Worm (Caenorhabditis elegans) whole organism, L3 larva: Measurements from ENCODE around the gene R09A8.2.

ENCODE experiments used
- R02D3.7 ChIP-seq: fragments of 150-350 bp; optimal IDR thresholded peaks from 2 replicates; lab custom pipeline; 2014; ENCODE audit warnings: missing biosample characterization, missing genetic modification characterization
- ZK546.5 ChIP-seq: sonication (generic microtip); optimal IDR thresholded peaks from 2 replicates; lab custom pipeline; 2017; ENCODE audit warnings: missing biosample characterization, missing genetic modification characterization
- aly-2 ChIP-seq: fragments of 150-350 bp; optimal IDR thresholded peaks from 2 replicates; lab custom pipeline; 2014; ENCODE audit warnings: missing biosample characterization, missing genetic modification characterization
- ama-1 ChIP-seq: fragments of 150-350 bp; optimal IDR thresholded peaks from 2 replicates; lab custom pipeline; 2018
- ceh-16 ChIP-seq: sonication (generic microtip); optimal IDR thresholded peaks from 2 replicates; lab custom pipeline; 2017; ENCODE audit warnings: missing biosample characterization, missing genetic modification characterization
- ceh-28 ChIP-seq: fragments of 150-350 bp; optimal IDR thresholded peaks from 2 replicates; lab custom pipeline; 2014; ENCODE audit warnings: missing biosample characterization, missing genetic modification reagents, missing genetic modification characterization
- ceh-82 ChIP-seq: fragments of 150-350 bp; optimal IDR thresholded peaks from 2 replicates; lab custom pipeline; 2014; ENCODE audit warnings: missing biosample characterization, missing genetic modification characterization
- ceh-9 ChIP-seq: sonication (generic microtip); optimal IDR thresholded peaks from 2 replicates; lab custom pipeline; 2018; ENCODE audit warnings: missing biosample characterization, missing genetic modification characterization
- daf-12 ChIP-seq: fragments of 150-350 bp; optimal IDR thresholded peaks from 2 replicates; lab custom pipeline; 2014; ENCODE audit warnings: missing biosample characterization, missing genetic modification reagents, missing genetic modification characterization
- egl-27 ChIP-seq: sonication (generic microtip); optimal IDR thresholded peaks from 4 replicates; lab custom pipeline; 2017; ENCODE audit warnings: missing biosample characterization, missing genetic modification reagents, missing genetic modification characterization
- egl-5 ChIP-seq: fragments of 150-350 bp; optimal IDR thresholded peaks from 2 replicates; lab custom pipeline; 2017; ENCODE audit warnings: missing biosample characterization, missing genetic modification reagents, missing genetic modification characterization, inconsistent platforms
- elt-1 ChIP-seq: fragments of 150-350 bp; optimal IDR thresholded peaks from 2 replicates; lab custom pipeline; 2014; ENCODE audit warnings: missing biosample characterization, missing genetic modification characterization
- elt-2 ChIP-seq: sonication (generic microtip); optimal IDR thresholded peaks from 2 replicates; lab custom pipeline; 2016; ENCODE audit warnings: missing genetic modification reagents, mild to moderate bottlenecking, missing genetic modification characterization, missing compliant biosample characterization
- elt-3 ChIP-seq, 3 experiments: fragments of 150-350 bp in 1 of 3; sonication (generic microtip) in 2 of 3; optimal IDR thresholded peaks; 2 replicates in 2 of 3; 4 replicates in 1 of 3; lab custom pipeline; 2014 to 2017; ENCODE audit warnings: missing biosample characterization in 3 of 3, missing genetic modification characterization in 3 of 3
- eor-1 ChIP-seq, 2 experiments: fragments of 150-350 bp; optimal IDR thresholded peaks; 2 replicates each; lab custom pipeline; 2014 to 2018; ENCODE audit warnings: missing biosample characterization in 2 of 2, missing genetic modification characterization in 2 of 2
- fkh-10 ChIP-seq: sonication (generic microtip); optimal IDR thresholded peaks from 2 replicates; lab custom pipeline; 2017; ENCODE audit warnings: missing biosample characterization, missing genetic modification reagents, missing genetic modification characterization
- fkh-2 ChIP-seq: fragments of 150-350 bp; optimal IDR thresholded peaks from 2 replicates; lab custom pipeline; 2014; ENCODE audit warnings: missing biosample characterization, missing genetic modification reagents, missing genetic modification characterization
- fos-1 ChIP-seq: fragments of 150-350 bp; optimal IDR thresholded peaks from 2 replicates; lab custom pipeline; 2014; ENCODE audit warnings: missing biosample characterization, missing genetic modification characterization
- hmg-11 ChIP-seq: sonication (generic microtip); optimal IDR thresholded peaks from 2 replicates; lab custom pipeline; 2016; ENCODE audit warnings: missing genetic modification characterization, missing compliant biosample characterization
- jun-1 ChIP-seq: fragments of 150-350 bp; optimal IDR thresholded peaks from 2 replicates; lab custom pipeline; 2014; ENCODE audit warnings: missing biosample characterization, missing genetic modification reagents, missing genetic modification characterization
- lin-15B ChIP-seq: fragments of 150-350 bp; optimal IDR thresholded peaks from 2 replicates; lab custom pipeline; 2014; ENCODE audit warnings: missing biosample characterization, missing genetic modification characterization
- lin-39 ChIP-seq: fragments of 150-350 bp; optimal IDR thresholded peaks from 2 replicates; lab custom pipeline; 2018; ENCODE audit warnings: missing biosample characterization, missing genetic modification reagents, missing genetic modification characterization
- lsy-12 ChIP-seq: sonication (generic microtip); optimal IDR thresholded peaks from 2 replicates; lab custom pipeline; 2016; ENCODE audit warnings: mild to moderate bottlenecking, missing genetic modification characterization, missing compliant biosample characterization
- mdl-1 ChIP-seq: fragments of 150-350 bp; optimal IDR thresholded peaks from 2 replicates; lab custom pipeline; 2014; ENCODE audit warnings: missing biosample characterization, missing genetic modification characterization
- mml-1 ChIP-seq: fragments of 150-350 bp; sonication (generic microtip); optimal IDR thresholded peaks from 3 replicates; lab custom pipeline; 2014; ENCODE audit warnings: missing biosample characterization, missing genetic modification characterization
- nfya-1 ChIP-seq: sonication (generic microtip); optimal IDR thresholded peaks from 2 replicates; lab custom pipeline; 2017; ENCODE audit warnings: missing genetic modification characterization, mild to moderate bottlenecking, missing compliant biosample characterization, antibody characterized with exemption, moderate library complexity; ENCODE audit not compliant: insufficient read depth
- nhr-11 ChIP-seq: fragments of 150-350 bp; optimal IDR thresholded peaks from 2 replicates; lab custom pipeline; 2014; ENCODE audit warnings: missing biosample characterization, missing genetic modification characterization
- nhr-12 ChIP-seq: fragments of 150-350 bp; optimal IDR thresholded peaks from 2 replicates; lab custom pipeline; 2014; ENCODE audit warnings: missing biosample characterization, missing genetic modification characterization
- nhr-23 ChIP-seq: fragments of 150-350 bp; optimal IDR thresholded peaks from 2 replicates; lab custom pipeline; 2014; ENCODE audit warnings: missing biosample characterization, missing genetic modification reagents, missing genetic modification characterization
- nhr-237 ChIP-seq: fragments of 150-350 bp; optimal IDR thresholded peaks from 2 replicates; lab custom pipeline; 2014; ENCODE audit warnings: missing biosample characterization, missing genetic modification characterization
- nhr-25 ChIP-seq: sonication (generic microtip); optimal IDR thresholded peaks from 2 replicates; lab custom pipeline; 2017; ENCODE audit warnings: missing biosample characterization, missing genetic modification characterization
- nhr-28 ChIP-seq: fragments of 150-350 bp; optimal IDR thresholded peaks from 2 replicates; lab custom pipeline; 2014; ENCODE audit warnings: missing biosample characterization, missing genetic modification characterization
- nhr-43 ChIP-seq: sonication (generic microtip); optimal IDR thresholded peaks from 2 replicates; lab custom pipeline; 2016; ENCODE audit warnings: mild to moderate bottlenecking, missing genetic modification characterization, missing compliant biosample characterization; ENCODE audit not compliant: poor library complexity, severe bottlenecking
- nhr-67 ChIP-seq: fragments of 150-350 bp; optimal IDR thresholded peaks from 2 replicates; lab custom pipeline; 2014; ENCODE audit warnings: missing biosample characterization, missing genetic modification characterization
- nhr-76 ChIP-seq: fragments of 150-350 bp; sonication (generic microtip); optimal IDR thresholded peaks from 5 replicates; lab custom pipeline; 2014; ENCODE audit warnings: missing biosample characterization, missing genetic modification characterization
- nhr-77 ChIP-seq: fragments of 150-350 bp; optimal IDR thresholded peaks from 2 replicates; lab custom pipeline; 2014; ENCODE audit warnings: missing biosample characterization, missing genetic modification characterization
- pha-4 ChIP-seq: fragments of 150-350 bp; optimal IDR thresholded peaks from 2 replicates; lab custom pipeline; 2014; ENCODE audit warnings: missing biosample characterization, missing genetic modification reagents, missing genetic modification characterization
- pqm-1 ChIP-seq: fragments of 150-350 bp; optimal IDR thresholded peaks from 2 replicates; lab custom pipeline; 2017; ENCODE audit warnings: missing biosample characterization, missing genetic modification characterization, inconsistent platforms
- sea-2 ChIP-seq: fragments of 150-350 bp; sonication (generic microtip); optimal IDR thresholded peaks from 4 replicates; lab custom pipeline; 2014; ENCODE audit warnings: missing biosample characterization, missing genetic modification reagents, missing genetic modification characterization
- skn-1 ChIP-seq: fragments of 150-350 bp; optimal IDR thresholded peaks from 2 replicates; lab custom pipeline; 2014; ENCODE audit warnings: missing biosample characterization, missing genetic modification characterization
- snpc-4 ChIP-seq: fragments of 150-350 bp; optimal IDR thresholded peaks from 2 replicates; lab custom pipeline; 2014; ENCODE audit warnings: missing biosample characterization, missing genetic modification characterization
- tbx-2 ChIP-seq: sonication (generic microtip); optimal IDR thresholded peaks from 2 replicates; lab custom pipeline; 2016; ENCODE audit warnings: mild to moderate bottlenecking, missing genetic modification characterization, missing compliant biosample characterization
- unc-39 ChIP-seq: sonication (generic microtip); optimal IDR thresholded peaks from 4 replicates; lab custom pipeline; 2017; ENCODE audit warnings: missing biosample characterization, missing genetic modification characterization
- unc-62 ChIP-seq: fragments of 150-350 bp; sonication (generic microtip); optimal IDR thresholded peaks from 4 replicates; lab custom pipeline; 2014; ENCODE audit warnings: missing biosample characterization, missing genetic modification reagents, missing genetic modification characterization
- zag-1 ChIP-seq: fragments of 150-350 bp; optimal IDR thresholded peaks from 2 replicates; lab custom pipeline; 2014; ENCODE audit warnings: missing biosample characterization, missing genetic modification characterization
- ztf-11 ChIP-seq: fragments of 150-350 bp; optimal IDR thresholded peaks from 2 replicates; lab custom pipeline; 2014; ENCODE audit warnings: missing biosample characterization, missing genetic modification characterization
- ztf-4 ChIP-seq: fragments of 150-350 bp; optimal IDR thresholded peaks from 2 replicates; lab custom pipeline; 2014; ENCODE audit warnings: missing biosample characterization, missing genetic modification characterization

R09A8.2 gene

DNA sequence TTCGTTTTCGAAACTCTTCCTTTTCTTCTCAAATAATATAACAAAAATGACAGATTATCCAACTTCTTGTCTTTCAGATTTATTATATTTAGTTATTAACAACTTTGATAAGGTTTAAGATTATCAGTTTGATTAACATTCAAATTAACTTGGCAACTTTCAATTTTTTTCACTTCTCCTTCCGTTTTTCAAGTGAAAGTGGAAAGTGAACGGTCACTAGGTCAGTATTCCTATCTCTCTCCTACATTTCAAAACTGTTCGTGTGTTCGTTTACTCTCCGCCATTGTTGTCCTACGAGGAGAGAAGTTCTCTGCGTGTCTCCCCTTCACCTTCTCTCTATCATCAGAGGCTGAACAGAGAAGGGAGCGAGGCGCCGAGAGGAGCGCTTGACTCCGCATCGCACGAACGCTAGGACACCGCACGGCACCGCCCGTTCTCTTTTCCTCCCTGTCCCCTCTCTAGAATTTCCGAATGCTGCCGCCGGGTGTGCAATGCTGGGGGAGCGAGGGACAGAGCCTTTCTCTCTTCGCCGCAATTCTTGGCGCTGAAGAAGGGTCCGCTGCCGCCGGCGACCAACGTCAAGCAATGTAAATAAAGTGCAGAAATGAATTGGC is 37.3 kb downstream of the R09A8.2 start:
- no peak for TF ChIP-seq unc-39 (tag; lab: Kevin White, UChicago)
- peak; percentile 28 for TF ChIP-seq nhr-43 (tag; lab: Kevin White, UChicago)
- no peak for TF ChIP-seq nhr-28 (tag; lab: Kevin White, UChicago)
- TF ChIP-seq fkh-2 (tag; lab: Kevin White, UChicago), result no peak
- TF ChIP-seq elt-3 (tag; optimal IDR thresholded peaks at IDR 0.05; lab: Kevin White, UChicago), result no peak
- TF ChIP-seq fos-1 (tag; lab: Kevin White, UChicago), result peak; percentile 22
- no peak for TF ChIP-seq eor-1 (tag; optimal IDR thresholded peaks at IDR 0.05; lab: Kevin White, UChicago)
- peak; percentile 27 for TF ChIP-seq snpc-4 (tag; lab: Kevin White, UChicago)
- peak; percentile 81 for TF ChIP-seq nfya-1
- no peak for TF ChIP-seq jun-1 (tag; lab: Kevin White, UChicago)
- no peak for TF ChIP-seq nhr-11
- peak; percentile 33 for TF ChIP-seq elt-2 (tag; lab: Kevin White, UChicago)
- no peak for TF ChIP-seq unc-62 (GFP tag; lab: Kevin White, UChicago)
- no peak for TF ChIP-seq daf-12 (tag; lab: Kevin White, UChicago)
- no peak for TF ChIP-seq zag-1 (tag; lab: Kevin White, UChicago)
- TF ChIP-seq nhr-237 (tag; lab: Kevin White, UChicago), result no peak
- TF ChIP-seq sea-2 (GFP tag; lab: Kevin White, UChicago), result no peak
- TF ChIP-seq nhr-12, result no peak
- TF ChIP-seq egl-27 (tag; lab: Kevin White, UChicago), result no peak
- TF ChIP-seq mml-1 (tag; lab: Kevin White, UChicago), result no peak
- no peak for TF ChIP-seq egl-5
- TF ChIP-seq ama-1, result peak; percentile 36
- no peak for TF ChIP-seq ZK546.5
- TF ChIP-seq nhr-76 (tag; lab: Kevin White, UChicago), result no peak
- TF ChIP-seq ceh-28 (tag; lab: Kevin White, UChicago), result no peak
- TF ChIP-seq ceh-82 (tag; lab: Kevin White, UChicago), result peak; percentile 12
- peak; percentile 47 for TF ChIP-seq pha-4
- TF ChIP-seq lsy-12 (tag; lab: Kevin White, UChicago), result no peak
- no peak for TF ChIP-seq nhr-25 (tag; lab: Kevin White, UChicago)
- no peak for TF ChIP-seq R02D3.7 (tag; lab: Kevin White, UChicago)
- no peak for TF ChIP-seq elt-1
- TF ChIP-seq fkh-10, result peak; percentile 15
- TF ChIP-seq ceh-9 (tag; lab: Kevin White, UChicago), result no peak
- peak; percentile 99 for TF ChIP-seq nhr-23
- no peak for TF ChIP-seq ztf-4 (tag; lab: Kevin White, UChicago)
- no peak for TF ChIP-seq nhr-67
- TF ChIP-seq hmg-11 (tag; lab: Kevin White, UChicago), result peak; percentile 88
- no peak for TF ChIP-seq pqm-1 (tag; lab: Kevin White, UChicago)
- no peak for TF ChIP-seq mdl-1 (tag; lab: Kevin White, UChicago)
- peak; percentile 4 for TF ChIP-seq lin-15B (tag; lab: Kevin White, UChicago)
- TF ChIP-seq lin-39 (tag; lab: Kevin White, UChicago), result peak; percentile 68
- TF ChIP-seq nhr-77 (tag; lab: Kevin White, UChicago), result no peak
- TF ChIP-seq tbx-2 (tag; lab: Kevin White, UChicago), result peak; percentile 63
- no peak for TF ChIP-seq ceh-16 (tag; lab: Kevin White, UChicago)
- TF ChIP-seq ztf-11 (tag; lab: Kevin White, UChicago), result no peak
- no peak for TF ChIP-seq aly-2 (tag; lab: Kevin White, UChicago)
- TF ChIP-seq skn-1, result no peak
